Worm (Caenorhabditis elegans): ENCODE results near the gene ttc-36.

ttc-36 gene

ce11 chrII:10033163-10033871 lies 3.3 kb downstream of the ttc-36 start, which contains the start of gene mtcu-2 (continued):
- TF ChIP-seq blmp-1 (tag; optimal IDR thresholded peaks at IDR 0.05) (peak; percentile 59), C16A3.4 (tag; optimal IDR thresholded peaks at IDR 0.05) (peak; percentile 80), nhr-19 (GFP tag; conservative IDR thresholded peaks at IDR 0.05) (peak; percentile 98), elt-2 (tag; optimal IDR thresholded peaks at IDR 0.05) (peak; percentile 0), lin-13 (GFP tag; optimal IDR thresholded peaks at IDR 0.05) (peak; percentile 46), nhr-47 (tag; optimal IDR thresholded peaks at IDR 0.05) (peak; percentile 90), nhr-237 (tag; optimal IDR thresholded peaks at IDR 0.05) (peak; percentile 24)

- 0 out of 2 replicates have a peak, but pooled peaks have one; percentile 15 for TF ChIP-seq mab-9 (GFP tag; IDR thresholded peaks at IDR 0.05)
- peak; percentile 81 for TF ChIP-seq nhr-19 (GFP tag; conservative IDR thresholded peaks at IDR 0.05)
- TF ChIP-seq isw-1 (GFP tag; IDR thresholded peaks at IDR 0.05), result peak; percentile 77
- peak; percentile 8 for TF ChIP-seq C16A3.4 (tag; optimal IDR thresholded peaks at IDR 0.05)
- TF ChIP-seq ceh-88 (GFP tag; IDR thresholded peaks at IDR 0.05), result peak; percentile 70
- TF ChIP-seq grh-1 (GFP tag; IDR thresholded peaks at IDR 0.05), result peak; percentile 63
- peak; percentile 15 for TF ChIP-seq nhr-47 (tag; optimal IDR thresholded peaks at IDR 0.05)
- peak in 1 of 3 experiments; percentile 17 for TF ChIP-seq dpl-1 (GFP tag; optimal IDR thresholded peaks at IDR 0.05)
- TF ChIP-seq lsy-2 (tag; optimal IDR thresholded peaks at IDR 0.05), result peak in 1 of 2 experiments; percentile 28
- peak; percentile 16 for TF ChIP-seq nhr-71 (tag; optimal IDR thresholded peaks at IDR 0.05)
- peak in 1 of 2 experiments; percentile 4 for TF ChIP-seq efl-1 (optimal IDR thresholded peaks at IDR 0.05)
- peak in 1 of 2 experiments; percentile 87 for TF ChIP-seq efl-1 (GFP tag; optimal IDR thresholded peaks at IDR 0.05 in 1 of 2)
- peak; percentile 16; the same call in 1 of the 2 replicates for TF ChIP-seq unc-98 (GFP tag; IDR thresholded peaks at IDR 0.05)
These were observed 4.8 kb downstream of the ttc-36 start for ce11 chrII:10034769-10035168.

ce11 chrII:10035425-10035824 lies 5.4 kb downstream of the ttc-36 start:
- no peak for TF ChIP-seq nhr-237 (tag; optimal IDR thresholded peaks at IDR 0.05)
- TF ChIP-seq efl-1 (optimal IDR thresholded peaks at IDR 0.05), result no peak
- TF ChIP-seq efl-1 (GFP tag; optimal IDR thresholded peaks at IDR 0.05 in 1 of 2), result peak in 1 of 2 experiments; percentile 28

- TF ChIP-seq elt-3 (tag; optimal IDR thresholded peaks at IDR 0.05) (no peak), hlh-4 (tag; optimal IDR thresholded peaks at IDR 0.05) (no peak), egl-27 (tag; optimal IDR thresholded peaks at IDR 0.05) (no peak), lin-14 (GFP tag; optimal IDR thresholded peaks at IDR 0.05) (peak; percentile 38), snu-23 (GFP tag; optimal IDR thresholded peaks at IDR 0.05) (no peak), rnt-1 (tag; optimal IDR thresholded peaks at IDR 0.05) (peak; percentile 42)
These were observed 9.8 kb downstream of the ttc-36 start, which contains the start of gene let-268 for ce11 chrII:10039799-10040198. let-268 (minus strand) TSS chrII:10039980.

ce11 chrII:10040834-10041233 lies 10.8 kb downstream of the ttc-36 start, which contains the start of gene ogr-2:
ogr-2 (plus strand) TSS chrII:10041134.
- TF ChIP-seq ceh-90 (tag; optimal IDR thresholded peaks at IDR 0.05), result no peak
- TF ChIP-seq sup-37 (GFP tag; optimal IDR thresholded peaks at IDR 0.05), result no peak
- TF ChIP-seq hpl-2 (GFP tag; optimal IDR thresholded peaks at IDR 0.05), result no peak
- TF ChIP-seq ztf-4 (tag; optimal IDR thresholded peaks at IDR 0.05), result no peak
- TF ChIP-seq C34B4.2 (tag; optimal IDR thresholded peaks at IDR 0.05), result no peak
- TF ChIP-seq nhr-71 (tag; optimal IDR thresholded peaks at IDR 0.05), result no peak
- TF ChIP-seq nhr-12 (tag; optimal IDR thresholded peaks at IDR 0.05), result no peak
- TF ChIP-seq mep-1 (tag; optimal IDR thresholded peaks at IDR 0.05), result no peak
- TF ChIP-seq zip-4 (GFP tag; optimal IDR thresholded peaks at IDR 0.05), result no peak
- no peak for TF ChIP-seq nhr-28 (tag; optimal IDR thresholded peaks at IDR 0.05)
